Fruit fly (Drosophila melanogaster): ENCODE measurements around the gene knk.
A peak's percentile ranks its signal among the peaks of the same experiment; 100 is the strongest.

knk gene

DNA sequence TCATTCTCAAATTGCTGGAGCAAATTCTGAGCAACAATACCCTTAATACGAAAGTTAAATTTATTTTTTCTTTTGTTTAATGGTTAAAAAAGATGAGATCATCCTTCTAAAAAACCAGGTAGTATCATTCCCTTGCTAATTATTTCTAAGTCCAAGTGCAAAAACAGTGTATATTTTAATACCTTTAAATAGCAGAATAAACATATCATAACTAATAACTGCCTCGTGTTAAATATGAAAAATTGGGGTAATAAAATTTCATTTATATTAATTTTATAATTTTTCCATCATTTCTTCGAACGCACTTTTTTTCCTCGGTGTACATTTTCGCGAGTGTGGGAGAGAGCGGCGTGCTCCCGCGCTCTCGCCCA, 13.7 kb downstream of the knk start (continued):
- TF ChIP-seq Bgb (GFP tag; IDR thresholded peaks at IDR 0.05; ENCODE audit: partially characterized antibody): no peak
- TF ChIP-seq CG3281 (GFP tag; optimal IDR thresholded peaks at IDR 0.05): peak; percentile 4
- peak; percentile 50 for TF ChIP-seq CG10979 (tag; optimal IDR thresholded peaks at IDR 0.05)
- no peak for TF ChIP-seq chinmo (GFP tag; IDR thresholded peaks at IDR 0.05; ENCODE audit: partially characterized antibody)
- peak; percentile 13 for TF ChIP-seq CG8388 (GFP tag; optimal IDR thresholded peaks at IDR 0.05)
- TF ChIP-seq vfl (GFP tag; optimal IDR thresholded peaks at IDR 0.05): no peak
- no peak for TF ChIP-seq dpn (GFP tag; optimal IDR thresholded peaks at IDR 0.05)
- TF ChIP-seq CG7839 (tag; optimal IDR thresholded peaks at IDR 0.05): peak; percentile 41
- TF ChIP-seq CG14050 (GFP tag; IDR thresholded peaks at IDR 0.05): no peak
- no peak for TF ChIP-seq CG13123 (GFP tag; optimal IDR thresholded peaks at IDR 0.05)
- no peak for TF ChIP-seq hkb (optimal IDR thresholded peaks at IDR 0.05)
- 0 out of 2 replicates have a peak, but pooled peaks have one; percentile 7 for TF ChIP-seq hkb (GFP tag; IDR thresholded peaks at IDR 0.05)
- TF ChIP-seq Neu2 (GFP tag; optimal IDR thresholded peaks at IDR 0.05; ENCODE audit: borderline replicate concordance): no peak
- no peak for TF ChIP-seq CG6254 (GFP tag; optimal IDR thresholded peaks at IDR 0.05)
- TF ChIP-seq fd102C (GFP tag; optimal IDR thresholded peaks at IDR 0.05): no peak
- peak; percentile 33 for TF ChIP-seq dmrt11E (tag; optimal IDR thresholded peaks at IDR 0.05)
- peak; percentile 2 for TF ChIP-seq CG12155 (GFP tag; optimal IDR thresholded peaks at IDR 0.05)
- TF ChIP-seq dati (GFP tag; IDR thresholded peaks at IDR 0.05): no peak
- TF ChIP-seq CG13775 (GFP tag; optimal IDR thresholded peaks at IDR 0.05): no peak
- no peak for TF ChIP-seq gsb-n (tag; optimal IDR thresholded peaks at IDR 0.05)
- no peak for TF ChIP-seq croc (GFP tag; conservative IDR thresholded peaks at IDR 0.05)
- peak; percentile 42 for TF ChIP-seq phol (tag; optimal IDR thresholded peaks at IDR 0.05)
- TF ChIP-seq CG17359 (tag; optimal IDR thresholded peaks at IDR 0.05): no peak
- peak; percentile 24 for TF ChIP-seq Oli (tag; optimal IDR thresholded peaks at IDR 0.05)
- TF ChIP-seq CG17361 (GFP tag; IDR thresholded peaks at IDR 0.05): peak; percentile 53; the same call in 2 of the 3 replicates
- no peak for TF ChIP-seq CG1529 (GFP tag; optimal IDR thresholded peaks at IDR 0.05)
- no peak for TF ChIP-seq prd (optimal IDR thresholded peaks at IDR 0.05)
- TF ChIP-seq prd (GFP tag; IDR thresholded peaks at IDR 0.05): 0 out of 3 replicates have a peak, but pooled peaks have one; percentile 5
- peak; percentile 43 for TF ChIP-seq Drgx (GFP tag; IDR thresholded peaks at IDR 0.05)
- no peak for TF ChIP-seq ash1 (GFP tag; optimal IDR thresholded peaks at IDR 0.05)
- no peak for TF ChIP-seq salm (tag; optimal IDR thresholded peaks at IDR 0.05)
- TF ChIP-seq CG8924 (tag; optimal IDR thresholded peaks at IDR 0.05): peak; percentile 2
- no peak for TF ChIP-seq CG10274 (GFP tag; optimal IDR thresholded peaks at IDR 0.05)
- no peak for TF ChIP-seq Kr (GFP tag; optimal IDR thresholded peaks at IDR 0.05)
- TF ChIP-seq ab (GFP tag; optimal IDR thresholded peaks at IDR 0.05): no peak
- no peak for TF ChIP-seq pita (GFP tag; optimal IDR thresholded peaks at IDR 0.05)
- no peak for TF ChIP-seq cad (GFP tag; optimal IDR thresholded peaks at IDR 0.05)
- no peak for TF ChIP-seq Poxn (GFP tag; IDR thresholded peaks at IDR 0.05)
- no peak for TF ChIP-seq insv (GFP tag; optimal IDR thresholded peaks at IDR 0.05)
- no peak for TF ChIP-seq bbx (GFP tag; IDR thresholded peaks at IDR 0.05; ENCODE audit: partially characterized antibody)
- TF ChIP-seq repo (GFP tag; optimal IDR thresholded peaks at IDR 0.05): no peak
- no peak for TF ChIP-seq dimm (GFP tag; IDR thresholded peaks at IDR 0.05)
- TF ChIP-seq Xbp1 (GFP tag; optimal IDR thresholded peaks at IDR 0.05): peak; percentile 14
- TF ChIP-seq grau (tag; optimal IDR thresholded peaks at IDR 0.05): peak; percentile 33
- no peak for TF ChIP-seq CG17385 (GFP tag; optimal IDR thresholded peaks at IDR 0.05)
- TF ChIP-seq ems (GFP tag; optimal IDR thresholded peaks at IDR 0.05): no peak
- no peak for TF ChIP-seq gt (GFP tag; IDR thresholded peaks at IDR 0.05)
- no peak for TF ChIP-seq Camta (GFP tag; optimal IDR thresholded peaks at IDR 0.05)
- TF ChIP-seq hb (GFP tag; IDR thresholded peaks at IDR 0.05; ENCODE audit: partially characterized antibody): no peak
- no peak for TF ChIP-seq Pdp1 (GFP tag; optimal IDR thresholded peaks at IDR 0.05)
- peak; percentile 7 for TF ChIP-seq nmo (GFP tag; optimal IDR thresholded peaks at IDR 0.05)
- no peak for TF ChIP-seq eve (GFP tag; optimal IDR thresholded peaks at IDR 0.05)

Data from whole organism, embryonic.